Fruit fly (Drosophila melanogaster) whole organism, embryonic: Measurements from ENCODE around the gene Zwilch.

Source experiments
- Abd-B ChIP-seq: fragments of 200-800 bp; sonication (Bioruptor generic); optimal IDR thresholded peaks from 2 replicates; lab custom pipeline; 2018; ENCODE audit warnings: missing biosample characterization, mild to moderate bottlenecking, missing genetic modification characterization, moderate library complexity
- Adf1 ChIP-seq: fragments of 200-800 bp; sonication (Bioruptor generic); IDR thresholded peaks from 2 replicates; pipeline ENCODE4 v1.3.6; 2022; ENCODE audit warnings: missing biosample characterization, missing genetic modification characterization
- Asciz ChIP-seq: fragments of 200-800 bp; sonication (Bioruptor generic); optimal IDR thresholded peaks from 2 replicates; lab custom pipeline; 2017; ENCODE audit warnings: missing biosample characterization, mild to moderate bottlenecking, missing genetic modification characterization, missing genetic modification reagents
- BtbVII ChIP-seq: fragments of 200-800 bp; sonication (Bioruptor generic); optimal IDR thresholded peaks from 3 replicates; lab custom pipeline; 2017; ENCODE audit warnings: missing biosample characterization, mild to moderate bottlenecking, missing genetic modification characterization
- CG10543 ChIP-seq: fragments of 200-800 bp; sonication (Bioruptor generic); optimal IDR thresholded peaks from 3 replicates; lab custom pipeline; 2017; ENCODE audit warnings: missing biosample characterization, mild to moderate bottlenecking, missing genetic modification characterization, moderate library complexity
- CG10565 ChIP-seq: fragments of 200-800 bp; sonication (Bioruptor generic); optimal IDR thresholded peaks from 3 replicates; lab custom pipeline; 2016; ENCODE audit warnings: missing biosample characterization, mild to moderate bottlenecking, missing genetic modification characterization
- CG10959 ChIP-seq: fragments of 200-800 bp; sonication (Bioruptor generic); IDR thresholded peaks from 2 replicates; pipeline ENCODE4 v1.3.6; 2022; ENCODE audit warnings: missing biosample characterization, missing genetic modification characterization
- CG11560 ChIP-seq: fragments of 200-800 bp; sonication (Bioruptor generic); IDR thresholded peaks from 3 replicates; pipeline ENCODE4 v1.3.6; 2022; ENCODE audit warnings: missing biosample characterization, missing genetic modification characterization
- CG12942 ChIP-seq: fragments of 200-800 bp; sonication (Bioruptor generic); optimal IDR thresholded peaks from 3 replicates; lab custom pipeline; 2016; ENCODE audit warnings: missing biosample characterization, missing genetic modification characterization
- CG14860 ChIP-seq: fragments of 200-800 bp; sonication (Bioruptor generic); IDR thresholded peaks from 3 replicates; pipeline ENCODE4 v1.3.6; 2022; ENCODE audit warnings: missing biosample characterization, missing genetic modification characterization; ENCODE audit not compliant: partially characterized antibody
- CG15073 ChIP-seq: fragments of 200-800 bp; sonication (Bioruptor generic); optimal IDR thresholded peaks from 2 replicates; lab custom pipeline; 2016; ENCODE audit warnings: missing biosample characterization, missing genetic modification characterization
- CG1603 ChIP-seq: fragments of 200-800 bp; sonication (Bioruptor generic); optimal IDR thresholded peaks from 2 replicates; lab custom pipeline; 2019; ENCODE audit warnings: missing biosample characterization, mild to moderate bottlenecking, missing genetic modification characterization, moderate library complexity
- CG17359 ChIP-seq: fragments of 200-800 bp; sonication (Bioruptor generic); optimal IDR thresholded peaks from 3 replicates; lab custom pipeline; 2018; ENCODE audit warnings: missing biosample characterization, mild to moderate bottlenecking, missing genetic modification characterization, moderate library complexity
- CG2120 ChIP-seq: fragments of 200-800 bp; sonication (Bioruptor generic); optimal IDR thresholded peaks from 3 replicates; lab custom pipeline; 2016; ENCODE audit warnings: missing biosample characterization, missing genetic modification characterization
- CG2202 ChIP-seq: fragments of 200-800 bp; sonication (Bioruptor generic); optimal IDR thresholded peaks from 2 replicates; lab custom pipeline; 2018; ENCODE audit warnings: missing biosample characterization, mild to moderate bottlenecking, missing genetic modification characterization
- CG4360 ChIP-seq: fragments of 200-800 bp; sonication (Bioruptor generic); IDR thresholded peaks from 2 replicates; pipeline ENCODE4 v1.3.6; 2022; ENCODE audit warnings: missing biosample characterization, missing genetic modification characterization
- CG7556 ChIP-seq: fragments of 200-800 bp; sonication (Bioruptor generic); optimal IDR thresholded peaks from 2 replicates; lab custom pipeline; 2017; ENCODE audit warnings: missing biosample characterization, mild to moderate bottlenecking, missing genetic modification characterization
- CG7786 ChIP-seq: fragments of 200-800 bp; sonication (Bioruptor generic); optimal IDR thresholded peaks from 2 replicates; lab custom pipeline; 2016; ENCODE audit warnings: missing biosample characterization, missing genetic modification characterization
- CG9437 ChIP-seq: fragments of 200-800 bp; sonication (Bioruptor generic); optimal IDR thresholded peaks from 2 replicates; lab custom pipeline; 2018; ENCODE audit warnings: missing biosample characterization, mild to moderate bottlenecking, missing genetic modification characterization
- CG9932 ChIP-seq: fragments of 200-800 bp; sonication (Bioruptor generic); IDR thresholded peaks from 2 replicates; pipeline ENCODE4 v1.3.6; 2022; ENCODE audit warnings: missing biosample characterization, missing genetic modification characterization
- CoRest ChIP-seq: fragments of 200-800 bp; sonication (Bioruptor generic); optimal IDR thresholded peaks from 3 replicates; lab custom pipeline; 2018; ENCODE audit warnings: missing biosample characterization, mild to moderate bottlenecking, missing genetic modification characterization, moderate library complexity
- D ChIP-seq, 2 experiments: fragments of 200-800 bp in 1 of 2; fragments of >200 bp in 1 of 2; sonication (Bioruptor generic) in 1 of 2; optimal IDR thresholded peaks; 2 replicates in 1 of 2; 3 replicates in 1 of 2; lab custom pipeline; 2017; ENCODE audit warnings: mild to moderate bottlenecking in 1 of 2, missing biosample characterization in 1 of 2, missing genetic modification characterization in 1 of 2, missing genetic modification reagents in 1 of 2
- ERR ChIP-seq: fragments of 200-800 bp; sonication (Bioruptor generic); optimal IDR thresholded peaks from 2 replicates; lab custom pipeline; 2016; ENCODE audit warnings: missing biosample characterization, missing genetic modification characterization
- H15 ChIP-seq: fragments of 200-800 bp; sonication (Bioruptor generic); IDR thresholded peaks from 3 replicates; pipeline ENCODE4 v1.3.6; 2022; ENCODE audit warnings: missing biosample characterization, missing genetic modification characterization
- HmgZ ChIP-seq: fragments of 200-800 bp; sonication (Bioruptor generic); optimal IDR thresholded peaks from 2 replicates; lab custom pipeline; 2018; ENCODE audit warnings: missing biosample characterization, mild to moderate bottlenecking, missing genetic modification characterization
- NK7.1 ChIP-seq: fragments of 200-800 bp; sonication (Bioruptor generic); optimal IDR thresholded peaks from 3 replicates; lab custom pipeline; 2016; ENCODE audit warnings: missing biosample characterization, missing genetic modification characterization
- Nf-YA ChIP-seq: fragments of 200-800 bp; sonication (Bioruptor generic); IDR thresholded peaks from 2 replicates; pipeline ENCODE4 v1.3.6; 2022; ENCODE audit warnings: missing biosample characterization, missing genetic modification characterization
- Opbp ChIP-seq: fragments of 200-800 bp; sonication (Bioruptor generic); IDR thresholded peaks from 3 replicates; pipeline ENCODE4 v1.3.6; 2022; ENCODE audit warnings: missing biosample characterization, missing genetic modification characterization; ENCODE audit not compliant: partially characterized antibody
- Optix ChIP-seq: fragments of 200-800 bp; sonication (Bioruptor generic); IDR thresholded peaks from 3 replicates; pipeline ENCODE4 v1.3.6; 2022; ENCODE audit warnings: missing biosample characterization, missing genetic modification characterization
- Rx ChIP-seq: fragments of 200-800 bp; sonication (Bioruptor generic); IDR thresholded peaks from 2 replicates; pipeline ENCODE4 v1.3.6; 2022; ENCODE audit warnings: missing biosample characterization, missing genetic modification characterization
- YL-1 ChIP-seq: fragments of 200-800 bp; sonication (Bioruptor generic); optimal IDR thresholded peaks from 3 replicates; lab custom pipeline; 2017; ENCODE audit warnings: missing biosample characterization, mild to moderate bottlenecking, missing genetic modification characterization
- ara ChIP-seq: fragments of 200-800 bp; sonication (Bioruptor generic); IDR thresholded peaks from 2 replicates; pipeline ENCODE4 v1.3.6; 2022; ENCODE audit warnings: missing biosample characterization, missing genetic modification characterization
- ato ChIP-seq: fragments of 200-800 bp; sonication (Bioruptor generic); IDR thresholded peaks from 2 replicates; pipeline ENCODE4 v1.3.6; 2022; ENCODE audit warnings: missing biosample characterization, missing genetic modification characterization; ENCODE audit not compliant: partially characterized antibody
- bab2 ChIP-seq: fragments of 200-800 bp; sonication (Bioruptor generic); optimal IDR thresholded peaks from 2 replicates; lab custom pipeline; 2016; ENCODE audit warnings: missing biosample characterization, missing genetic modification characterization
- bigmax ChIP-seq: fragments of 200-800 bp; sonication (Bioruptor generic); optimal IDR thresholded peaks from 2 replicates; lab custom pipeline; 2018; ENCODE audit warnings: missing biosample characterization, mild to moderate bottlenecking, missing genetic modification characterization
- br ChIP-seq: fragments of >200 bp; optimal IDR thresholded peaks from 2 replicates; lab custom pipeline; 2017
- btn ChIP-seq: fragments of 200-800 bp; sonication (Bioruptor generic); optimal IDR thresholded peaks from 2 replicates; lab custom pipeline; 2016; ENCODE audit warnings: missing biosample characterization, missing genetic modification characterization
- dan ChIP-seq: fragments of 200-800 bp; sonication (Bioruptor generic); IDR thresholded peaks from 2 replicates; pipeline ENCODE4 v1.3.6; 2022; ENCODE audit warnings: missing biosample characterization, missing genetic modification characterization
- eyg ChIP-seq: fragments of 200-800 bp; sonication (Bioruptor generic); optimal IDR thresholded peaks from 3 replicates; lab custom pipeline; 2016; ENCODE audit warnings: missing biosample characterization, missing genetic modification characterization
- her ChIP-seq: fragments of 200-800 bp; sonication (Bioruptor generic); optimal IDR thresholded peaks from 2 replicates; lab custom pipeline; 2016; ENCODE audit warnings: missing biosample characterization, missing genetic modification characterization
- ken ChIP-seq: fragments of 200-800 bp; sonication (Bioruptor generic); IDR thresholded peaks from 3 replicates; pipeline ENCODE4 v1.3.6; 2022; ENCODE audit warnings: missing biosample characterization, missing genetic modification characterization
- knrl ChIP-seq: fragments of 200-800 bp; sonication (Bioruptor generic); IDR thresholded peaks from 3 replicates; pipeline ENCODE4 v1.3.6; 2022; ENCODE audit warnings: missing biosample characterization, missing genetic modification characterization; ENCODE audit not compliant: partially characterized antibody
- mirr ChIP-seq: fragments of 200-800 bp; sonication (Bioruptor generic); optimal IDR thresholded peaks from 3 replicates; lab custom pipeline; 2018; ENCODE audit warnings: missing biosample characterization, mild to moderate bottlenecking, missing genetic modification characterization
- ro ChIP-seq: fragments of 200-800 bp; sonication (Bioruptor generic); IDR thresholded peaks from 2 replicates; pipeline ENCODE4 v1.3.6; 2022; ENCODE audit warnings: missing biosample characterization, missing genetic modification characterization
- sc ChIP-seq, 3 experiments: fragments of >200 bp in 2 of 3; fragments of 200-800 bp in 1 of 3; sonication (Bioruptor generic) in 1 of 3; optimal IDR thresholded peaks; 2 replicates in 2 of 3; 3 replicates in 1 of 3; lab custom pipeline; 2017; ENCODE audit warnings: mild to moderate bottlenecking in 1 of 3, missing biosample characterization in 1 of 3, missing genetic modification characterization in 1 of 3, missing genetic modification reagents in 1 of 3
- seq ChIP-seq: fragments of 200-800 bp; sonication (Bioruptor generic); IDR thresholded peaks from 2 replicates; pipeline ENCODE4 v1.3.6; 2022; ENCODE audit warnings: missing biosample characterization, missing genetic modification characterization
- sima ChIP-seq: fragments of 200-800 bp; sonication (Bioruptor generic); optimal IDR thresholded peaks from 2 replicates; lab custom pipeline; 2016; ENCODE audit warnings: missing biosample characterization, missing genetic modification characterization
- sr ChIP-seq: fragments of 200-800 bp; sonication (Bioruptor generic); IDR thresholded peaks from 3 replicates; pipeline ENCODE4 v1.3.6; 2022; ENCODE audit warnings: missing biosample characterization, missing genetic modification characterization
- toy ChIP-seq: fragments of 200-800 bp; sonication (Bioruptor generic); IDR thresholded peaks from 2 replicates; pipeline ENCODE4 v1.3.6; 2022; ENCODE audit warnings: missing biosample characterization, missing genetic modification characterization
- trh ChIP-seq: fragments of 200-800 bp; sonication (Bioruptor generic); optimal IDR thresholded peaks from 2 replicates; lab custom pipeline; 2016; ENCODE audit warnings: missing biosample characterization, missing genetic modification characterization
- twi ChIP-seq: fragments of 200-800 bp; optimal IDR thresholded peaks from 2 replicates; lab custom pipeline; 2019; ENCODE audit warnings: missing biosample characterization, mild to moderate bottlenecking, missing genetic modification characterization, moderate library complexity
- zfh2 ChIP-seq: fragments of 200-800 bp; sonication (Bioruptor generic); optimal IDR thresholded peaks from 2 replicates; lab custom pipeline; 2016; ENCODE audit warnings: missing biosample characterization, missing genetic modification characterization

Zwilch gene

DNA sequence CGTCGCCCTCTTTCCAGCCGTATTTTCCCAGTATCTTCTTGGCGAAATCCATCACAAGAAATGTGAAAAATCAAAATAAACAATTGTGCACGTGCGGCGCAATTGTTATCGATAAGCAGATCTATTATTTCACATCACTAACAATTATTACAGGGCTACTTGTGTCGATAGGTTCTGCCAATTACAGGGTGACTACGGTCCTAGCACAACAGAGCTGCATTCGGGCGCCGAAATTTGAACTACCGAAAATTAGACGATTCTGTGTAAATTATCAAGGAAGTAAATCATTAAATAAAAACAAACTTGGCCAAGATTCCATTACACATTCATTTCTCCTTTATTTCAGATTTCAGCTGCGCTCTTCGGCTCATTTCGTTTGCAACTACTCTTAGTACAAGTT lies 2.7 kb upstream of the Zwilch start, which contains the start of gene CG15561:
CG15561 (minus strand) TSS at position 113 of the 400 bp plus-strand sequence.
- TF ChIP-seq ato (GFP tag; lab: Robert Waterston, UW) (no peak), bab2 (GFP tag; lab: Kevin White, UChicago) (peak; percentile 23), knrl (GFP tag; lab: Robert Waterston, UW) (no peak), BtbVII (GFP tag; lab: Kevin White, UChicago) (no peak), CG10565 (GFP tag; lab: Kevin White, UChicago) (no peak), CG10543 (GFP tag; lab: Kevin White, UChicago) (peak; percentile 52), Asciz (GFP tag; lab: Kevin White, UChicago) (no peak), ken (GFP tag; lab: Robert Waterston, UW) (no peak), eyg (GFP tag; lab: Kevin White, UChicago) (no peak), sc (optimal IDR thresholded peaks at IDR 0.05; lab: Kevin White, UChicago) (no peak), sc (GFP tag; optimal IDR thresholded peaks at IDR 0.05; lab: Kevin White, UChicago) (peak; percentile 25), ara (GFP tag; lab: Robert Waterston, UW) (no peak), twi (no peak), br (lab: Kevin White, UChicago) (no peak), seq (GFP tag; lab: Robert Waterston, UW) (no peak), CG11560 (tag; lab: Robert Waterston, UW) (no peak), YL-1 (GFP tag; lab: Kevin White, UChicago) (peak; percentile 96), sima (GFP tag; lab: Kevin White, UChicago) (no peak), btn (GFP tag; lab: Kevin White, UChicago) (peak; percentile 50), Opbp (no peak), Optix (GFP tag; lab: Robert Waterston, UW) (no peak), CG4360 (GFP tag; lab: Robert Waterston, UW) (no peak), CG9437 (GFP tag; lab: Kevin White, UChicago) (no peak), ro (no peak), CG2120 (GFP tag; lab: Kevin White, UChicago) (no peak), CG12942 (GFP tag; lab: Kevin White, UChicago) (peak; percentile 9), CG2202 (tag; lab: Kevin White, UChicago) (peak; percentile 23), D (optimal IDR thresholded peaks at IDR 0.05; lab: Kevin White, UChicago) (no peak), D (GFP tag; optimal IDR thresholded peaks at IDR 0.05; lab: Kevin White, UChicago) (no peak), CG15073 (GFP tag; lab: Kevin White, UChicago) (no peak), H15 (GFP tag; lab: Robert Waterston, UW) (no peak), bigmax (peak; percentile 67), CG17359 (tag; lab: Kevin White, UChicago) (peak; percentile 37), Adf1 (GFP tag; lab: Robert Waterston, UW) (no peak), HmgZ (tag; lab: Kevin White, UChicago) (peak; percentile 81), CG1603 (tag; lab: Kevin White, UChicago) (peak; percentile 84), dan (GFP tag; lab: Robert Waterston, UW) (no peak), Nf-YA (no peak), CG7556 (no peak), CoRest (tag; lab: Kevin White, UChicago) (peak; percentile 28), NK7.1 (GFP tag; lab: Kevin White, UChicago) (peak; percentile 21), her (GFP tag; lab: Kevin White, UChicago) (peak; percentile 43), sr (GFP tag; lab: Robert Waterston, UW) (no peak), Rx (GFP tag; lab: Robert Waterston, UW) (no peak), ERR (GFP tag; lab: Kevin White, UChicago) (no peak), CG14860 (GFP tag; lab: Robert Waterston, UW) (no peak), zfh2 (GFP tag; lab: Kevin White, UChicago) (peak; percentile 35), CG9932 (GFP tag; lab: Robert Waterston, UW) (no peak), trh (GFP tag; lab: Kevin White, UChicago) (no peak), toy (no peak), CG7786 (GFP tag; lab: Kevin White, UChicago) (peak; percentile 32), CG10959 (GFP tag; lab: Robert Waterston, UW) (no peak), mirr (GFP tag; lab: Kevin White, UChicago) (peak; percentile 64), Abd-B (GFP tag; lab: Kevin White, UChicago) (no peak)
